Worm (Caenorhabditis elegans) whole organism, L4 larva: ENCODE measurements around the gene rpl-15.
A peak's percentile ranks its signal among the peaks of the same experiment; 100 is the strongest.

ENCODE experiments used
- D1046.2 ChIP-seq: fragments of 200-800 bp; sonication (Bioruptor generic); IDR thresholded peaks from 2 replicates; pipeline ENCODE4 v1.3.6; 2022; ENCODE audit warnings: missing genetic modification characterization, missing compliant biosample characterization
- F10B5.3 ChIP-seq: sonication (generic microtip); optimal IDR thresholded peaks from 2 replicates; lab custom pipeline; 2016; ENCODE audit warnings: mild to moderate bottlenecking, missing genetic modification characterization, missing compliant biosample characterization
- F26F4.8 ChIP-seq: fragments of 200-800 bp; sonication (Bioruptor generic); conservative IDR thresholded peaks from 2 replicates; pipeline ENCODE4 v1.3.6; 2022; ENCODE audit warnings: missing genetic modification characterization, missing compliant biosample characterization
- F37D6.2 ChIP-seq: sonication (generic microtip); optimal IDR thresholded peaks from 2 replicates; lab custom pipeline; 2016; ENCODE audit warnings: mild to moderate bottlenecking, missing genetic modification characterization, missing compliant biosample characterization
- Y48G9A.11 ChIP-seq: fragments of 200-800 bp; sonication (Bioruptor generic); IDR thresholded peaks from 2 replicates; pipeline ENCODE4 v1.3.6; 2022; ENCODE audit warnings: missing genetic modification reagents, missing genetic modification characterization, missing compliant biosample characterization
- Y5F2A.4 ChIP-seq: fragments of 200-800 bp; sonication (Bioruptor generic); optimal IDR thresholded peaks from 2 replicates; lab custom pipeline; 2018; ENCODE audit warnings: mild to moderate bottlenecking, missing genetic modification characterization, missing compliant biosample characterization
- aha-1 ChIP-seq: fragments of 150-350 bp; peaks from one replicate; lab custom pipeline; 2014; ENCODE audit warnings: missing biosample characterization, missing genetic modification characterization
- ceh-20 ChIP-seq: fragments of 200-800 bp; sonication (Bioruptor generic); IDR thresholded peaks from 2 replicates; pipeline ENCODE4 v1.3.6; 2022; ENCODE audit warnings: missing genetic modification reagents, missing genetic modification characterization, missing compliant biosample characterization
- ceh-28 ChIP-seq: fragments of 150-350 bp; optimal IDR thresholded peaks from 2 replicates; lab custom pipeline; 2014; ENCODE audit warnings: missing biosample characterization, missing genetic modification reagents, missing genetic modification characterization
- daf-16 ChIP-seq, 3 experiments: sonication (generic microtip); optimal IDR thresholded peaks; 2 replicates each; lab custom pipeline; 2016 to 2017; ENCODE audit warnings: missing genetic modification characterization in 3 of 3, missing genetic modification reagents in 3 of 3, mild to moderate bottlenecking in 2 of 3, missing compliant biosample characterization in 2 of 3, missing biosample characterization in 1 of 3, moderate library complexity in 1 of 3
- dmd-8 ChIP-seq: fragments of 200-800 bp; sonication (Bioruptor generic); IDR thresholded peaks from 2 replicates; pipeline ENCODE4 v1.3.6; 2022; ENCODE audit warnings: missing genetic modification characterization, missing compliant biosample characterization
- dpl-1 ChIP-seq: fragments of 150-350 bp; optimal IDR thresholded peaks from 2 replicates; lab custom pipeline; 2014; ENCODE audit warnings: missing biosample characterization, missing genetic modification reagents, missing genetic modification characterization
- egl-43 ChIP-seq: fragments of 200-800 bp; sonication (Bioruptor generic); IDR thresholded peaks from 2 replicates; pipeline ENCODE4 v1.3.6; 2022; ENCODE audit warnings: missing genetic modification reagents, missing genetic modification characterization, missing compliant biosample characterization
- hif-1 ChIP-seq, 2 experiments: sonication (generic microtip); optimal IDR thresholded peaks; 2 replicates each; lab custom pipeline; 2016 to 2017; ENCODE audit warnings: missing compliant biosample characterization in 2 of 2, missing genetic modification characterization in 2 of 2, missing genetic modification reagents in 2 of 2, missing genotype in 2 of 2, mild to moderate bottlenecking in 1 of 2
- hlh-30 ChIP-seq: sonication (generic microtip); optimal IDR thresholded peaks from 2 replicates; lab custom pipeline; 2017; ENCODE audit warnings: antibody characterized with exemption, mild to moderate bottlenecking, missing genetic modification characterization, missing compliant biosample characterization; ENCODE audit not compliant: insufficient read depth
- lsy-2 ChIP-seq, 2 experiments: fragments of 150-350 bp in 1 of 2; sonication (generic microtip) in 1 of 2; optimal IDR thresholded peaks; 2 replicates each; lab custom pipeline; 2014 to 2017; ENCODE audit warnings: missing biosample characterization in 2 of 2, missing genetic modification characterization in 2 of 2
- madf-5 ChIP-seq, 2 experiments: fragments of 200-800 bp; sonication (Bioruptor generic); IDR thresholded peaks; 2 replicates each; pipeline ENCODE4 v1.3.6; 2022; ENCODE audit warnings: missing compliant biosample characterization in 2 of 2, missing genetic modification characterization in 2 of 2
- mdl-1 ChIP-seq, 2 experiments: fragments of 150-350 bp in 1 of 2; sonication (generic microtip) in 1 of 2; optimal IDR thresholded peaks; 2 replicates each; lab custom pipeline; 2014 to 2017; ENCODE audit warnings: missing biosample characterization in 2 of 2, missing genetic modification characterization in 2 of 2
- mdt-29 ChIP-seq: fragments of 200-800 bp; sonication (Bioruptor generic); IDR thresholded peaks from 2 replicates; pipeline ENCODE4 v1.3.6; 2022; ENCODE audit warnings: missing genetic modification reagents, missing genetic modification characterization, missing compliant biosample characterization
- nhr-102 ChIP-seq: sonication (generic microtip); optimal IDR thresholded peaks from 2 replicates; lab custom pipeline; 2016; ENCODE audit warnings: mild to moderate bottlenecking, missing genetic modification characterization, moderate library complexity, missing compliant biosample characterization
- nhr-41 ChIP-seq: fragments of 200-800 bp; sonication (Bioruptor generic); IDR thresholded peaks from 2 replicates; pipeline ENCODE4 v1.3.6; 2022; ENCODE audit warnings: missing genetic modification reagents, missing genetic modification characterization, missing compliant biosample characterization
- nhr-42 ChIP-seq: fragments of 200-800 bp; sonication (Bioruptor generic); IDR thresholded peaks from 2 replicates; pipeline ENCODE4 v1.3.6; 2022; ENCODE audit warnings: missing genetic modification characterization, missing compliant biosample characterization
- pha-4 ChIP-seq, 2 experiments: fragments of 150-350 bp in 1 of 2; fragments of 200-800 bp in 1 of 2; sonication (Bioruptor generic) in 1 of 2; IDR thresholded peaks in 1 of 2; optimal IDR thresholded peaks in 1 of 2; 2 replicates each; pipeline versions ENCODE4 v1.3.6 to Lab custom; 2014 to 2022; ENCODE audit warnings: missing genetic modification characterization in 2 of 2, missing genetic modification reagents in 2 of 2, missing biosample characterization in 1 of 2, missing compliant biosample characterization in 1 of 2
- saeg-2 ChIP-seq: fragments of 200-800 bp; sonication (Bioruptor generic); IDR thresholded peaks from 2 replicates; pipeline ENCODE4 v1.3.6; 2022; ENCODE audit warnings: missing genetic modification reagents, missing genetic modification characterization, missing compliant biosample characterization
- set-16 ChIP-seq: fragments of 200-800 bp; sonication (Bioruptor generic); IDR thresholded peaks from 2 replicates; pipeline ENCODE4 v1.3.6; 2022; ENCODE audit warnings: missing genetic modification reagents, missing genetic modification characterization, missing compliant biosample characterization
- snpc-1.2 ChIP-seq: fragments of 200-800 bp; sonication (Bioruptor generic); IDR thresholded peaks from 2 replicates; pipeline ENCODE4 v1.3.6; 2022; ENCODE audit warnings: missing genetic modification reagents, missing genetic modification characterization, missing compliant biosample characterization
- snpc-4 ChIP-seq: fragments of 150-350 bp; optimal IDR thresholded peaks from 2 replicates; lab custom pipeline; 2014; ENCODE audit warnings: missing biosample characterization, missing genetic modification characterization
- spr-1 ChIP-seq: sonication (generic microtip); optimal IDR thresholded peaks from 2 replicates; lab custom pipeline; 2016; ENCODE audit warnings: mild to moderate bottlenecking, missing genetic modification characterization, missing compliant biosample characterization
- tra-1 ChIP-seq: fragments of 200-800 bp; sonication (Bioruptor generic); IDR thresholded peaks from 2 replicates; pipeline ENCODE4 v1.3.6; 2022; ENCODE audit warnings: missing genetic modification reagents, missing genetic modification characterization, missing compliant biosample characterization
- unc-62 ChIP-seq, 3 experiments: fragments of 150-350 bp in 1 of 3; sonication (generic microtip); optimal IDR thresholded peaks in 2 of 3; peaks in 1 of 3; 1 replicate in 1 of 3; 2 replicates in 2 of 3; lab custom pipeline; 2014 to 2017; ENCODE audit warnings: missing biosample characterization in 3 of 3, missing genetic modification characterization in 3 of 3, missing genetic modification reagents in 3 of 3, missing genotype in 1 of 3
- zip-2 ChIP-seq: fragments of 150-350 bp; optimal IDR thresholded peaks from 2 replicates; lab custom pipeline; 2014; ENCODE audit warnings: missing biosample characterization, missing genetic modification characterization

The rpl-15 gene

DNA sequence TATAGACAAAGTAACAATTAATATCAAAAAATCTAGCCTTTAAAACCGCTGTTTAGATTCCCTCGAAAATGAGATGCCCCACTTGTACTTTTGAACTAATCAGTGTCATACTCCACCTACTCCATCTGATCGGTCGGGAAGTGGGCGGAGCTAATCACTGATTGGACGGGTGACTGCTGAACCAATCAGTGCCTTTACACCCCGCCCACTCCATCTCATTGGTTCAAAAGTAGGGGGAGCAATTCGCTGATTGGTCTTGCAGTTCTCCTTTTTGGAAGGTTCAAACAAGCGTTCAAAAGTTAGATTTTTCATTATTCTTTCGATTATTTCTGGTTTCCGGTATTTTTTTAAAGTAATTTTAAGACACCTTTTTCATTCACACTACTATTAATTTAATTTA is 41.2 kb downstream of the rpl-15 start:
- TF ChIP-seq tra-1 (GFP tag; lab: Robert Waterston, UW): no peak
- no peak for TF ChIP-seq Y5F2A.4 (GFP tag; lab: Kevin White, UChicago)
- TF ChIP-seq mdt-29 (GFP tag; lab: Robert Waterston, UW): no peak
- no peak for TF ChIP-seq snpc-4 (tag; lab: Kevin White, UChicago)
- TF ChIP-seq pha-4 (GFP tag; IDR thresholded peaks at IDR 0.05; lab: Robert Waterston, UW): no peak
- no peak for TF ChIP-seq pha-4 (tag; optimal IDR thresholded peaks at IDR 0.05; lab: Kevin White, UChicago)
- TF ChIP-seq dpl-1: no peak
- no peak for TF ChIP-seq lsy-2 (tag; optimal IDR thresholded peaks at IDR 0.05; lab: Kevin White, UChicago)
- no peak for TF ChIP-seq unc-62 (GFP tag; optimal IDR thresholded peaks at IDR 0.05 in 1 of 2; lab: Kevin White, UChicago)
- no peak for TF ChIP-seq unc-62 (tag; optimal IDR thresholded peaks at IDR 0.05; lab: Kevin White, UChicago)
- no peak for TF ChIP-seq mdl-1 (tag; optimal IDR thresholded peaks at IDR 0.05; lab: Kevin White, UChicago)
- no peak for TF ChIP-seq ceh-28 (tag; lab: Kevin White, UChicago)
- TF ChIP-seq, all 104 proteins: peak for 0

DNA sequence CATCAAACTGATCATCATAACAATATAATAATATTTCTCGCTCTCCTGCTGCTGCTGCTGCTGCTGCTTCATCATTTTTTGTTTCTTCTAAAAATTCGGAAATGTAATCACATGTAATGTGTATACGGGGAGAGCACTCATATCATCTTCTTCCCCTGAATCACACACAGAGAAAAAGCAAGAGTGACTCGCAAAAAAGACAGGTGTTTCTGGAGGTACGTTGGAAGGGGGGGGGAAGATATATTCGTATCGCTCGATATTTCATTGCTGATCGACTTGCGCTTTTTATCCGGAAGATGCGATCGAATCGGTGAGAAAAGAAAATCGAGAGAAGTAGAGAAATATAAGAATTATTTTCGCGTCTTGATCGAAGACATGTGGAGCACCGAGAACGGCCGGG is 46.7 kb downstream of the rpl-15 start:
- peak; percentile 20 for TF ChIP-seq hlh-30 (tag; lab: Kevin White, UChicago)
- no peak for TF ChIP-seq madf-5 (GFP tag; IDR thresholded peaks at IDR 0.05; lab: Robert Waterston, UW)
- peak in 1 of 2 experiments; percentile 20 for TF ChIP-seq daf-16 (GFP tag; optimal IDR thresholded peaks at IDR 0.05; lab: Kevin White, UChicago)
- no peak for TF ChIP-seq daf-16 (tag; optimal IDR thresholded peaks at IDR 0.05; lab: Kevin White, UChicago)
- TF ChIP-seq, all 104 proteins: peak for 2

DNA sequence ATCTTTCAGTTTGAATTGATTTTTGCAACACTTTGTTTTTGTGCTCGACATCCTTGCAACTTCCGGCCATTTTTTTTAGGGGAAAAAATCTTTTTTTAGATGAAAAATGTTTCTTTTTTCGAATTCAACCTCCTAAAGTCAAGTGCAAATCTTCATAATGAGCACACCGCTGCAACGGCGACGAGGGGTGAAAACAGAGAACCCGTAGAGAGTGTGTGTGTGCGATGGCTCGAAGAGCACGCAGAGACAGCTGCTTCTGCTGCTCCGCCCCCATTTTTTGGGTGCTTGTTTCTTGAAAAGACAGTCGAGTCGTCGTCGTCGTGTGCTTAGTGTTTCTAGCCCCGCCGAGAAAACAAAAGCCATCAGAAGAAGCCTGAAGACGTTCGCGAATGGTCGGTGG is 48.3 kb downstream of the rpl-15 start, which contains the start of gene inx-18:
Gene inx-18 (plus strand): TSS at position 301 of the 400 bp plus-strand sequence.
- TF ChIP-seq saeg-2 (GFP tag; lab: Robert Waterston, UW): no peak
- TF ChIP-seq ceh-20: no peak
- TF ChIP-seq D1046.2 (GFP tag; lab: Robert Waterston, UW): 0 out of 2 replicates have a peak, but pooled peaks have one; percentile 52
- no peak for TF ChIP-seq F26F4.8 (GFP tag; lab: Robert Waterston, UW)
- peak; percentile 41 for TF ChIP-seq aha-1 (tag; lab: Kevin White, UChicago)
- no peak for TF ChIP-seq spr-1 (tag; lab: Kevin White, UChicago)
- no peak for TF ChIP-seq nhr-102 (tag; lab: Kevin White, UChicago)
- TF ChIP-seq snpc-1.2: no peak

ce11 chrIV:605431-605830 is 48.9 kb downstream of the rpl-15 start:
- TF ChIP-seq Y48G9A.11: 0 out of 2 replicates have a peak, but pooled peaks have one; percentile 36
- peak; percentile 99 for TF ChIP-seq set-16 (GFP tag; lab: Robert Waterston, UW)
- TF ChIP-seq F26F4.8 (GFP tag; lab: Robert Waterston, UW): no peak
- 0 out of 2 replicates have a peak, but pooled peaks have one; percentile 28 for TF ChIP-seq nhr-41 (GFP tag; lab: Robert Waterston, UW)
- 0 out of 2 replicates have a peak, but pooled peaks have one; percentile 47 for TF ChIP-seq egl-43 (GFP tag; lab: Robert Waterston, UW)
- no peak for TF ChIP-seq F37D6.2
- TF ChIP-seq hif-1 (tag; optimal IDR thresholded peaks at IDR 0.05; lab: Kevin White, UChicago): no peak
- no peak for TF ChIP-seq F10B5.3 (tag; lab: Kevin White, UChicago)
- peak; percentile 99; the same call in 1 of the 2 replicates for TF ChIP-seq pha-4 (GFP tag; IDR thresholded peaks at IDR 0.05; lab: Robert Waterston, UW)
- TF ChIP-seq pha-4 (tag; optimal IDR thresholded peaks at IDR 0.05; lab: Kevin White, UChicago): no peak
- TF ChIP-seq dmd-8 (GFP tag; lab: Robert Waterston, UW): no peak

ce11 chrIV:604817-605216 is 49.6 kb downstream of the rpl-15 start:
- TF ChIP-seq zip-2 (tag; lab: Kevin White, UChicago) (no peak), set-16 (GFP tag; lab: Robert Waterston, UW) (peak; percentile 64), nhr-42 (no peak)
- TF ChIP-seq, all 104 proteins: peak for 1
